Worm (Caenorhabditis elegans) whole organism, young adult: ENCODE measurements around the gene rop-1.

Source experiments
- B0035.1 ChIP-seq: sonication (generic microtip); optimal IDR thresholded peaks from 2 replicates; lab custom pipeline; 2016; ENCODE audit warnings: missing genetic modification characterization, mild to moderate bottlenecking, missing compliant biosample characterization, missing genotype, missing genetic modification reagents
- C06A6.2 ChIP-seq: fragments of 200-800 bp; sonication (Bioruptor generic); conservative IDR thresholded peaks from 2 replicates; pipeline ENCODE4 v1.3.6; 2022; ENCODE audit warnings: missing genetic modification characterization, missing compliant biosample characterization
- D2030.7 ChIP-seq: fragments of 200-800 bp; sonication (Bioruptor generic); IDR thresholded peaks from 2 replicates; pipeline ENCODE4 v1.3.6; 2022; ENCODE audit warnings: missing genetic modification reagents, missing genetic modification characterization, missing compliant biosample characterization
- F37B4.10 ChIP-seq: fragments of 200-800 bp; sonication (Bioruptor generic); IDR thresholded peaks from 2 replicates; pipeline ENCODE4 v1.3.6; 2022; ENCODE audit warnings: missing genetic modification characterization, missing compliant biosample characterization
- F52B5.7 ChIP-seq: sonication (generic microtip); optimal IDR thresholded peaks from 2 replicates; lab custom pipeline; 2016; ENCODE audit warnings: mild to moderate bottlenecking, missing genetic modification characterization, missing compliant biosample characterization
- F57C9.4 ChIP-seq: sonication (generic microtip); optimal IDR thresholded peaks from 2 replicates; lab custom pipeline; 2017; ENCODE audit warnings: mild to moderate bottlenecking, missing genetic modification characterization, missing compliant biosample characterization
- T26A5.8 ChIP-seq: sonication (generic microtip); optimal IDR thresholded peaks from 2 replicates; lab custom pipeline; 2016; ENCODE audit warnings: missing genetic modification characterization, missing compliant biosample characterization
- Y95B8A.8 ChIP-seq: fragments of 200-800 bp; sonication (Bioruptor generic); IDR thresholded peaks from 2 replicates; pipeline ENCODE4 v1.3.6; 2022; ENCODE audit warnings: missing genetic modification reagents, missing genetic modification characterization, missing compliant biosample characterization
- akir-1 ChIP-seq: fragments of 200-800 bp; sonication (Bioruptor generic); optimal IDR thresholded peaks from 2 replicates; lab custom pipeline; 2018; ENCODE audit warnings: mild to moderate bottlenecking, missing genetic modification characterization, moderate library complexity, missing compliant biosample characterization
- atf-7 ChIP-seq: sonication (generic microtip); optimal IDR thresholded peaks from 2 replicates; lab custom pipeline; 2017; ENCODE audit warnings: mild to moderate bottlenecking, missing genetic modification characterization, missing compliant biosample characterization
- bed-1 ChIP-seq: fragments of 200-800 bp; sonication (Bioruptor generic); IDR thresholded peaks from 2 replicates; pipeline ENCODE4 v1.3.6; 2022; ENCODE audit warnings: missing genetic modification reagents, missing genetic modification characterization, missing compliant biosample characterization
- cebp-1 ChIP-seq, 2 experiments: fragments of 200-800 bp in 1 of 2; sonication (Bioruptor generic) in 1 of 2; sonication (generic microtip) in 1 of 2; IDR thresholded peaks in 1 of 2; optimal IDR thresholded peaks in 1 of 2; 2 replicates each; pipeline versions ENCODE4 v1.3.6 to Lab custom; 2017 to 2022; ENCODE audit warnings: missing compliant biosample characterization in 2 of 2, missing genetic modification characterization in 2 of 2, mild to moderate bottlenecking in 1 of 2, missing genetic modification reagents in 1 of 2, moderate library complexity in 1 of 2
- ceh-58 ChIP-seq: fragments of 200-800 bp; sonication (Bioruptor generic); IDR thresholded peaks from 2 replicates; pipeline ENCODE4 v1.3.6; 2022; ENCODE audit warnings: missing genetic modification characterization, missing compliant biosample characterization
- ceh-79 ChIP-seq: sonication (generic microtip); optimal IDR thresholded peaks from 2 replicates; lab custom pipeline; 2017; ENCODE audit warnings: mild to moderate bottlenecking, missing genetic modification characterization, missing compliant biosample characterization
- egl-44 ChIP-seq: fragments of 200-800 bp; sonication (Bioruptor generic); IDR thresholded peaks from 2 replicates; pipeline ENCODE4 v1.3.6; 2022; ENCODE audit warnings: missing genetic modification reagents, missing genetic modification characterization, missing compliant biosample characterization
- egrh-3 ChIP-seq: fragments of 200-800 bp; sonication (Bioruptor generic); IDR thresholded peaks from 2 replicates; pipeline ENCODE4 v1.3.6; 2022; ENCODE audit warnings: missing genetic modification reagents, missing genetic modification characterization, missing compliant biosample characterization
- ekl-4 ChIP-seq: fragments of 200-800 bp; sonication (Bioruptor generic); IDR thresholded peaks from 2 replicates; pipeline ENCODE4 v1.3.6; 2022; ENCODE audit warnings: missing genetic modification reagents, missing genetic modification characterization, missing compliant biosample characterization
- hlh-26 ChIP-seq: fragments of 200-800 bp; sonication (Bioruptor generic); conservative IDR thresholded peaks from 2 replicates; pipeline ENCODE4 v1.3.6; 2022; ENCODE audit warnings: missing genetic modification reagents, missing genetic modification characterization, missing compliant biosample characterization
- madf-3 ChIP-seq: fragments of 200-800 bp; sonication (Bioruptor generic); IDR thresholded peaks from 2 replicates; pipeline ENCODE4 v1.3.6; 2022; ENCODE audit warnings: missing genetic modification reagents, missing genetic modification characterization, missing compliant biosample characterization
- mel-28 ChIP-seq: sonication (generic microtip); optimal IDR thresholded peaks from 2 replicates; lab custom pipeline; 2016; ENCODE audit warnings: borderline replicate concordance, mild to moderate bottlenecking, missing genetic modification characterization, missing compliant biosample characterization
- nhr-80 ChIP-seq: sonication (generic microtip); optimal IDR thresholded peaks from 2 replicates; lab custom pipeline; 2016; ENCODE audit warnings: missing genetic modification characterization, missing compliant biosample characterization
- pbrm-1 ChIP-seq: fragments of 200-800 bp; sonication (Bioruptor generic); IDR thresholded peaks from 2 replicates; pipeline ENCODE4 v1.3.6; 2022; ENCODE audit warnings: missing genetic modification reagents, missing genetic modification characterization, missing compliant biosample characterization
- sdz-38 ChIP-seq: sonication (generic microtip); optimal IDR thresholded peaks from 2 replicates; lab custom pipeline; 2016; ENCODE audit warnings: missing genotype, missing genetic modification characterization, missing compliant biosample characterization
- snpc-1.3 ChIP-seq: sonication (generic microtip); optimal IDR thresholded peaks from 2 replicates; lab custom pipeline; 2017; ENCODE audit warnings: missing genetic modification characterization, mild to moderate bottlenecking, missing compliant biosample characterization, antibody characterized with exemption, moderate library complexity, missing genotype, missing genetic modification reagents; ENCODE audit not compliant: insufficient read depth
- snpc-4 ChIP-seq, 5 experiments: fragments of 150-350 bp in 1 of 5; sonication (generic microtip) in 4 of 5; optimal IDR thresholded peaks; 2 replicates each; lab custom pipeline; 2014 to 2018; ENCODE audit warnings: missing genetic modification characterization in 5 of 5, missing biosample characterization in 3 of 5, antibody characterized with exemption in 2 of 5, mild to moderate bottlenecking in 2 of 5, missing compliant biosample characterization in 2 of 5, missing genotype in 2 of 5, moderate library complexity in 2 of 5, missing genetic modification reagents in 1 of 5
- tlf-1 ChIP-seq: fragments of 200-800 bp; sonication (Bioruptor generic); optimal IDR thresholded peaks from 2 replicates; lab custom pipeline; 2018; ENCODE audit warnings: mild to moderate bottlenecking, missing genetic modification characterization, missing compliant biosample characterization
- unc-130 ChIP-seq: sonication (generic microtip); optimal IDR thresholded peaks from 2 replicates; lab custom pipeline; 2016; ENCODE audit warnings: missing genetic modification reagents, missing genetic modification characterization, missing compliant biosample characterization
- unc-62 ChIP-seq: fragments of 150-350 bp; optimal IDR thresholded peaks from 2 replicates; lab custom pipeline; 2014; ENCODE audit warnings: missing biosample characterization, missing genetic modification reagents, missing genetic modification characterization
- zfh-2 ChIP-seq: fragments of 200-800 bp; sonication (Bioruptor generic); conservative IDR thresholded peaks from 2 replicates; pipeline ENCODE4 v1.3.6; 2022; ENCODE audit warnings: missing genetic modification reagents, missing genetic modification characterization, missing compliant biosample characterization
- ztf-18 ChIP-seq: sonication (generic microtip); optimal IDR thresholded peaks from 2 replicates; lab custom pipeline; 2016; ENCODE audit warnings: missing genotype, mild to moderate bottlenecking, missing genetic modification characterization, missing compliant biosample characterization
- ztf-25 ChIP-seq: fragments of 200-800 bp; sonication (Bioruptor generic); IDR thresholded peaks from 2 replicates; pipeline ENCODE4 v1.3.6; 2022; ENCODE audit warnings: missing genetic modification reagents, missing genetic modification characterization, missing compliant biosample characterization

Gene rop-1

ce11 chrV:10255005-10255472, at the start of gene rop-1:
Gene rop-1, minus strand, starts transcription at chrV:10255055.
- TF ChIP-seq bed-1 (GFP tag; lab: Robert Waterston, UW) (no peak), snpc-4 (GFP tag; optimal IDR thresholded peaks at IDR 0.05; lab: Kevin White, UChicago) (no peak), snpc-4 (tag; optimal IDR thresholded peaks at IDR 0.05; lab: Kevin White, UChicago) (peak in 1 of 4 experiments; percentile 8), atf-7 (tag; lab: Kevin White, UChicago) (no peak), cebp-1 (GFP tag; IDR thresholded peaks at IDR 0.05; lab: Robert Waterston, UW) (0 out of 2 replicates have a peak, but pooled peaks have one; percentile 31), cebp-1 (tag; optimal IDR thresholded peaks at IDR 0.05; lab: Kevin White, UChicago) (peak; percentile 87), nhr-80 (tag; lab: Kevin White, UChicago) (peak; percentile 38), unc-62 (GFP tag; lab: Kevin White, UChicago) (peak; percentile 42)

DNA sequence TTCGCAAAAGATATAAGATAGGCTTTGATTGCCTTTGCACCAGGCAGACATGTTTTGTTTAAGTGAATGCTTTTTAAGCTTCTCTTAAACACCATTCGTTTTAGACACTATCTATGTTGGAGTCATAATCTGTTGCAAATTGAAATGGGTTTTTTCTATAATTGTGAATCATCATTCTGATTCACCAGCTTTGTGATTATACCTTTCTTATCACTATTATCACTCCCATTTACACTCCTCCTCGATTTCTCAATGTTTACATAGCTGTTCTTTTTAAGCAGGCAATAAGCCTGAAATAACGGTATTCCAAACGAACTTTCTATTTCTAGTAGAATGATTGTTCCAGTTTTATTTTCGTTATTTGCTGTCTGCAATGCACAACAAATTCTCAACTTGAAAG, 42.2 kb upstream of the rop-1 start, which contains the start of gene B0024.4:
Gene B0024.4, plus strand, starts transcription at position 301 of the 400 bp plus-strand sequence.
- TF ChIP-seq pbrm-1 (GFP tag; lab: Robert Waterston, UW): no peak
- TF ChIP-seq T26A5.8 (tag; lab: Kevin White, UChicago): no peak
- no peak for TF ChIP-seq sdz-38 (tag; lab: Kevin White, UChicago)
- TF ChIP-seq ztf-18 (tag; lab: Kevin White, UChicago): no peak
- TF ChIP-seq hlh-26 (GFP tag; lab: Robert Waterston, UW): no peak
- TF ChIP-seq cebp-1 (GFP tag; IDR thresholded peaks at IDR 0.05; lab: Robert Waterston, UW): no peak
- TF ChIP-seq cebp-1 (tag; optimal IDR thresholded peaks at IDR 0.05; lab: Kevin White, UChicago): no peak
- no peak for TF ChIP-seq snpc-1.3
- no peak for TF ChIP-seq unc-130
- TF ChIP-seq ceh-79 (tag; lab: Kevin White, UChicago): no peak
- TF ChIP-seq F57C9.4: no peak
- no peak for TF ChIP-seq tlf-1 (GFP tag; lab: Kevin White, UChicago)
- no peak for TF ChIP-seq D2030.7 (GFP tag; lab: Robert Waterston, UW)

DNA sequence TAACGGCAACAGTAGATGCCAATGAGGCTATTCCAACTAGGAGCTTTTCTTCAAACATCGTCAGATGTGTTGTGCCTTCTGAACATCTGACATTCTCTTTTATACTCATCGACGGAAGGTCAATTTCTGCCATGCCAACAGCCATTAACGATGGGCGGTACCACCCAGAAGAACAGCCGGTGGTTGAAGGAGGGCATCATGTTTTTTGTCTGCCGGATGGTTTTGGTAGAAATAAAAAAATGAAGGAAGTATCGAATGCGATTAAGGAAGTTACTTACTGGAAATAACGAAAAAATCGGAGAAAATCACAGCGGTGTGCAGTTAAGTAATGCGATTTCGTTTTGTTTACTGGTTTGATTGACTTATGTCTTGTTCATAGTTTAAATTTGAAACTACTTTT, 39.7 kb upstream of the rop-1 start, which contains the start of gene col-150:
Gene col-150, minus strand, starts transcription at position 101 of the 400 bp plus-strand sequence.
- no peak for TF ChIP-seq B0035.1
- TF ChIP-seq ztf-25 (GFP tag; lab: Robert Waterston, UW): no peak
- no peak for TF ChIP-seq zfh-2 (GFP tag; lab: Robert Waterston, UW)
- TF ChIP-seq madf-3 (GFP tag; lab: Robert Waterston, UW): no peak
- TF ChIP-seq egl-44 (GFP tag; lab: Robert Waterston, UW): no peak
- no peak for TF ChIP-seq ekl-4
- no peak for TF ChIP-seq egrh-3 (GFP tag; lab: Robert Waterston, UW)
- no peak for TF ChIP-seq mel-28 (tag; lab: Kevin White, UChicago)
- no peak for TF ChIP-seq F52B5.7
- TF ChIP-seq ceh-58: no peak
- no peak for TF ChIP-seq C06A6.2 (GFP tag; lab: Robert Waterston, UW)

DNA sequence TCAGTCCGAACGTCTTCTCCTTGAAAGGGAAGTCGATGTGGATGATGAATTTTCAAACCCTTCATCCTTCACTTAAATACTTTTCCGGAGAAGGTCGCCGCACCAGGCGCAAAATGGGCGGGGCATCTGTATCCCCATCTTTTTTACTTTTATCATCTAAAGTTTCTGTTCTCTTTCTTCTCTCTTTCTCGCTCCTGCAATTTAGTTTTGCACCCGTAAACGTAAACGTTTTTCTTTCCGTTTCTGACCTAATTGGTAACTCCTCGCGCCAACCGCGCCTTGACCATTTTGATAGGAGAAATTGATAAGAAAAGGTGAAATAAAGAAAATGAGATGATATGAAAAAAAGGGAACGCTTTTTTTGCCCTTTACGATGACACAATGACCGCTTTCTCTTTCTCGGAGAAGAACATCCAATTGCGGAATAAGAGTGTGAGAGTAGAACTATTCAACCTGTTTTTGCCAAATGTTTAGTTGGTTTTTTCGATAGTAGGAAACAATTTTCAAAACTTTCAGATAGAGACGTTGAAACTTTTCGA, 38.0 kb upstream of the rop-1 start, which contains the start of gene col-149:
Gene col-149, minus strand, starts transcription at position 51 of the 539 bp plus-strand sequence.
- TF ChIP-seq nhr-80 (tag; lab: Kevin White, UChicago) (peak; percentile 32), F57C9.4 (no peak)
- TF ChIP-seq, all 124 proteins: peak for 1

DNA sequence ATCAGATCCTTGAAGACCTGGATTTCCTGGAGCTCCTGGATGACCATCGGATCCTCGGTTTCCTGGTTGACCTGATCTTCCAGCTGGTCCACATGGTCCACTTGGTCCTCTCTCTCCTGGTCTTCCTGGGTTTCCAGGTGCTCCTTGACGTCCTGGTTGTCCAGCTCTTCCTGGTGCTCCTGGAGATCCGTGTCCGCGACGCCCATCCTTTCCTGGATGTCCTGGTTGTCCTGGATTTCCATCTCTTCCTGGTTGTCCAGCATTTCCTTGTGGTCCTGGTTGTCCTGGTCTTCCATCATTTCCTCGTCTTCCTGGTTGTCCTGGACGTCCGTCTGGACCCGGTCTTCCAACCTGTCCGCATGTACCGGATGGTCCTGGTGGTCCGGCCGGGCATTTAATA, 37.0 kb upstream of the rop-1 start:
- TF ChIP-seq akir-1 (no peak), F37B4.10 (GFP tag; lab: Robert Waterston, UW) (no peak), Y95B8A.8 (GFP tag; lab: Robert Waterston, UW) (no peak)
